Fruit fly (Drosophila melanogaster) whole organism, wandering third instar larva: ENCODE measurements around the gene SmydA-8.

Experiments used
- Abd-B ChIP-seq: fragments of >200 bp; optimal IDR thresholded peaks from 2 replicates; lab custom pipeline; 2017; ENCODE audit warnings: missing biosample characterization, missing genetic modification characterization
- CG32264 ChIP-seq: fragments of 200-800 bp; sonication (Bioruptor generic); optimal IDR thresholded peaks from 2 replicates; lab custom pipeline; 2016; ENCODE audit warnings: missing biosample characterization, missing genetic modification characterization
- CG9705 ChIP-seq: fragments of 200-800 bp; sonication (Bioruptor generic); optimal IDR thresholded peaks from 2 replicates; lab custom pipeline; 2018; ENCODE audit warnings: missing biosample characterization, mild to moderate bottlenecking, missing genetic modification characterization
- CrebA ChIP-seq: fragments of 200-800 bp; sonication (Bioruptor generic); optimal IDR thresholded peaks from 2 replicates; lab custom pipeline; 2016; ENCODE audit warnings: missing biosample characterization, mild to moderate bottlenecking, missing genetic modification characterization, borderline replicate concordance
- Dfd ChIP-seq: fragments of >200 bp; optimal IDR thresholded peaks from 2 replicates; lab custom pipeline; 2017; ENCODE audit warnings: missing biosample characterization, missing genetic modification characterization
- Dif ChIP-seq: fragments of 200-275, 200-300 bp; sonication (Bioruptor generic); optimal IDR thresholded peaks from 2 replicates; lab custom pipeline; 2018; ENCODE audit warnings: missing biosample characterization, missing genetic modification characterization; ENCODE audit not compliant: partially characterized antibody
- GATAd ChIP-seq: sonication (Bioruptor generic); optimal IDR thresholded peaks from 2 replicates; lab custom pipeline; 2016; ENCODE audit warnings: missing biosample characterization, missing genetic modification characterization
- HLH106 ChIP-seq: fragments of 200-800 bp; optimal IDR thresholded peaks from 3 replicates; lab custom pipeline; 2019; ENCODE audit warnings: missing biosample characterization, mild to moderate bottlenecking, missing genetic modification characterization, moderate library complexity
- Hnf4 ChIP-seq: fragments of 200-800 bp; sonication (Bioruptor generic); optimal IDR thresholded peaks from 2 replicates; lab custom pipeline; 2016; ENCODE audit warnings: missing biosample characterization, mild to moderate bottlenecking, missing genetic modification characterization
- Hr78 ChIP-seq: fragments of >200 bp; optimal IDR thresholded peaks from 2 replicates; lab custom pipeline; 2017; ENCODE audit warnings: missing biosample characterization, missing genetic modification characterization
- Hr83 ChIP-seq: fragments of 200-300 bp; sonication (Bioruptor generic); optimal IDR thresholded peaks from 2 replicates; lab custom pipeline; 2016; ENCODE audit warnings: missing biosample characterization, mild to moderate bottlenecking, missing genetic modification characterization, moderate library complexity; ENCODE audit not compliant: poor library complexity, severe bottlenecking
- Jra ChIP-seq: sonication (Bioruptor generic); optimal IDR thresholded peaks from 2 replicates; lab custom pipeline; 2016; ENCODE audit warnings: missing biosample characterization, missing genetic modification characterization
- Mio ChIP-seq: sonication (Bioruptor generic); optimal IDR thresholded peaks from 2 replicates; lab custom pipeline; 2016; ENCODE audit warnings: missing biosample characterization, missing genetic modification characterization
- Myc ChIP-seq: fragments of >200 bp; optimal IDR thresholded peaks from 2 replicates; lab custom pipeline; 2017
- N ChIP-seq: fragments of >200 bp; optimal IDR thresholded peaks from 2 replicates; lab custom pipeline; 2018; ENCODE audit warnings: missing biosample characterization, missing external identifiers, missing genetic modification characterization
- OdsH ChIP-seq: fragments of 200-800 bp; sonication (Bioruptor generic); optimal IDR thresholded peaks from 2 replicates; lab custom pipeline; 2016; ENCODE audit warnings: missing biosample characterization, mild to moderate bottlenecking, missing genetic modification characterization
- Rel ChIP-seq, 2 experiments: fragments of 200-800 bp; sonication (Bioruptor generic) in 1 of 2; optimal IDR thresholded peaks; 2 replicates in 1 of 2; 3 replicates in 1 of 2; lab custom pipeline; 2016 to 2019; ENCODE audit warnings: mild to moderate bottlenecking in 2 of 2, missing biosample characterization in 2 of 2, missing genetic modification characterization in 2 of 2, moderate library complexity in 1 of 2
- Sp1 ChIP-seq: fragments of 200-800 bp; sonication (Bioruptor generic); optimal IDR thresholded peaks from 3 replicates; lab custom pipeline; 2019; ENCODE audit warnings: missing biosample characterization, mild to moderate bottlenecking, missing genetic modification characterization, moderate library complexity
- Vsx2 ChIP-seq: fragments of 200-300, 225-300 bp; sonication (Bioruptor generic); optimal IDR thresholded peaks from 2 replicates; lab custom pipeline; 2018; ENCODE audit warnings: missing biosample characterization, missing genetic modification characterization; ENCODE audit not compliant: partially characterized antibody
- br ChIP-seq: fragments of 200-800 bp; sonication (Bioruptor generic); optimal IDR thresholded peaks from 2 replicates; lab custom pipeline; 2016; ENCODE audit warnings: missing biosample characterization, missing genetic modification characterization
- brk ChIP-seq: fragments of 200-800 bp; sonication (Bioruptor generic); optimal IDR thresholded peaks from 2 replicates; lab custom pipeline; 2016; ENCODE audit warnings: missing biosample characterization, mild to moderate bottlenecking, missing genetic modification characterization
- dl ChIP-seq, 2 experiments: fragments of 175-275, 200-275 bp in 1 of 2; fragments of 200-275 bp in 1 of 2; sonication (Bioruptor generic); optimal IDR thresholded peaks; lab custom pipeline; 2018; ENCODE audit warnings: mild to moderate bottlenecking in 2 of 2, missing biosample characterization in 2 of 2, missing genetic modification characterization in 2 of 2, moderate library complexity in 2 of 2; ENCODE audit not compliant: partially characterized antibody in 2 of 2, insufficient read depth in 1 of 2
- dmrt93B ChIP-seq: fragments of 200-800 bp; sonication (Bioruptor generic); optimal IDR thresholded peaks from 2 replicates; lab custom pipeline; 2018; ENCODE audit warnings: missing biosample characterization, mild to moderate bottlenecking, missing genetic modification characterization
- dsf ChIP-seq: sonication (Bioruptor generic); optimal IDR thresholded peaks from 2 replicates; lab custom pipeline; 2016; ENCODE audit warnings: missing biosample characterization, missing genetic modification characterization, borderline replicate concordance
- ey ChIP-seq: fragments of 200-800 bp; sonication (Bioruptor generic); optimal IDR thresholded peaks from 2 replicates; lab custom pipeline; 2016; ENCODE audit warnings: missing biosample characterization, missing genetic modification characterization
- foxo ChIP-seq, 2 experiments: fragments of 200-800 bp; sonication (Bioruptor generic); optimal IDR thresholded peaks; 2 replicates in 1 of 2; 3 replicates in 1 of 2; lab custom pipeline; 2016 to 2017; ENCODE audit warnings: missing biosample characterization in 2 of 2, missing genetic modification characterization in 2 of 2
- fru ChIP-seq: fragments of 200-800 bp; sonication (Bioruptor generic); optimal IDR thresholded peaks from 3 replicates; lab custom pipeline; 2016; ENCODE audit warnings: missing biosample characterization, mild to moderate bottlenecking, missing genetic modification characterization
- h ChIP-seq: fragments of 200-800 bp; sonication (Bioruptor generic); optimal IDR thresholded peaks from 3 replicates; lab custom pipeline; 2016; ENCODE audit warnings: missing biosample characterization, mild to moderate bottlenecking, missing genetic modification characterization
- jim ChIP-seq: fragments of 175-275, 200-325 bp; sonication (Bioruptor generic); optimal IDR thresholded peaks from 2 replicates; lab custom pipeline; 2016; ENCODE audit warnings: missing biosample characterization, mild to moderate bottlenecking, missing genetic modification characterization
- lola ChIP-seq: fragments of >200 bp; optimal IDR thresholded peaks from 2 replicates; lab custom pipeline; 2017; ENCODE audit warnings: missing biosample characterization, missing genetic modification characterization
- pan ChIP-seq: fragments of >200 bp; optimal IDR thresholded peaks from 2 replicates; lab custom pipeline; 2017
- psq ChIP-seq: fragments of 200-800 bp; sonication (Bioruptor generic); optimal IDR thresholded peaks from 3 replicates; lab custom pipeline; 2017; ENCODE audit warnings: missing biosample characterization, mild to moderate bottlenecking, missing genetic modification characterization, moderate library complexity
- rgr ChIP-seq: fragments of 200-800 bp; sonication (Bioruptor generic); optimal IDR thresholded peaks from 3 replicates; lab custom pipeline; 2016; ENCODE audit warnings: missing biosample characterization, mild to moderate bottlenecking, missing genetic modification characterization
- sage ChIP-seq: fragments of 200-800 bp; sonication (Bioruptor generic); optimal IDR thresholded peaks from 2 replicates; lab custom pipeline; 2016; ENCODE audit warnings: missing biosample characterization, mild to moderate bottlenecking, missing genetic modification characterization
- sv ChIP-seq: fragments of 200-800 bp; sonication (Bioruptor generic); optimal IDR thresholded peaks from 3 replicates; lab custom pipeline; 2016; ENCODE audit warnings: missing biosample characterization, missing genetic modification characterization
- tai ChIP-seq: sonication (Bioruptor generic); optimal IDR thresholded peaks from 2 replicates; lab custom pipeline; 2016; ENCODE audit warnings: missing biosample characterization, missing genetic modification characterization
- usp ChIP-seq: fragments of >200 bp; optimal IDR thresholded peaks from 2 replicates; lab custom pipeline; 2017; ENCODE audit warnings: missing biosample characterization, missing genetic modification characterization
- woc ChIP-seq: sonication (Bioruptor generic); optimal IDR thresholded peaks from 2 replicates; lab custom pipeline; 2016; ENCODE audit warnings: missing biosample characterization, mild to moderate bottlenecking, missing genetic modification characterization

Gene SmydA-8

dm6 chrX:2155868-2156267 is 57.7 kb downstream of the SmydA-8 start:
- TF ChIP-seq GATAd (GFP tag; lab: Kevin White, UChicago) = no peak
- no peak for TF ChIP-seq sage
- no peak for TF ChIP-seq Dfd (GFP tag; lab: Kevin White, UChicago)
- no peak for TF ChIP-seq tai (GFP tag; lab: Kevin White, UChicago)
- TF ChIP-seq Hr78 = no peak
- TF ChIP-seq lola (GFP tag; lab: Kevin White, UChicago) = no peak
- TF ChIP-seq dmrt93B (GFP tag; lab: Kevin White, UChicago) = no peak
- no peak for TF ChIP-seq Vsx2
- TF ChIP-seq OdsH (GFP tag; lab: Kevin White, UChicago) = no peak
- no peak for TF ChIP-seq brk (GFP tag; lab: Kevin White, UChicago)
- TF ChIP-seq sv = no peak
- no peak for TF ChIP-seq Hnf4 (GFP tag; lab: Kevin White, UChicago)
- TF ChIP-seq Myc (lab: Kevin White, UChicago) = no peak
- TF ChIP-seq dl (GFP tag; optimal IDR thresholded peaks at IDR 0.05; lab: Kevin White, UChicago; ENCODE audit: insufficient read depth in 1 of 2, partially characterized antibody in 2 of 2) = no peak
- TF ChIP-seq HLH106 (tag; lab: Kevin White, UChicago) = no peak
- TF ChIP-seq N = peak; percentile 24
- TF ChIP-seq Sp1 (GFP tag; lab: Kevin White, UChicago) = no peak
- TF ChIP-seq woc = no peak
- peak in 1 of 2 experiments; percentile 21 for TF ChIP-seq foxo (GFP tag; optimal IDR thresholded peaks at IDR 0.05; lab: Kevin White, UChicago)
- TF ChIP-seq CG32264 = no peak
- peak; percentile 5 for TF ChIP-seq psq
- TF ChIP-seq usp (GFP tag; lab: Kevin White, UChicago) = no peak
- no peak for TF ChIP-seq CrebA (GFP tag; lab: Kevin White, UChicago)
- TF ChIP-seq Jra (GFP tag; lab: Kevin White, UChicago) = no peak
- peak; percentile 30 for TF ChIP-seq fru (GFP tag; lab: Kevin White, UChicago)
- no peak for TF ChIP-seq ey (GFP tag; lab: Kevin White, UChicago)
- TF ChIP-seq Mio (GFP tag; lab: Kevin White, UChicago) = no peak
- no peak for TF ChIP-seq jim
- no peak for TF ChIP-seq pan
- TF ChIP-seq h = peak; percentile 7
- no peak for TF ChIP-seq Hr83 (GFP tag; lab: Kevin White, UChicago)
- peak; percentile 12 for TF ChIP-seq Dif (GFP tag; lab: Kevin White, UChicago)
- TF ChIP-seq rgr (GFP tag; lab: Kevin White, UChicago) = peak; percentile 4
- no peak for TF ChIP-seq dsf (GFP tag; lab: Kevin White, UChicago)
- no peak for TF ChIP-seq Abd-B
- no peak for TF ChIP-seq Rel (GFP tag; optimal IDR thresholded peaks at IDR 0.05; lab: Kevin White, UChicago)
- TF ChIP-seq Rel (tag; optimal IDR thresholded peaks at IDR 0.05; lab: Kevin White, UChicago) = no peak
- TF ChIP-seq br = no peak
- TF ChIP-seq CG9705 = no peak
